Worm (Caenorhabditis elegans): Measurements from ENCODE around the gene B0303.7.

- TF ChIP-seq jun-1 (tag; optimal IDR thresholded peaks at IDR 0.05): no peak
- TF ChIP-seq nhr-6 (tag; optimal IDR thresholded peaks at IDR 0.05): no peak
- no peak for TF ChIP-seq ctbp-1 (GFP tag; IDR thresholded peaks at IDR 0.05)
- no peak for TF ChIP-seq unc-62 (GFP tag; optimal IDR thresholded peaks at IDR 0.05 in 1 of 2)
- TF ChIP-seq unc-62 (tag; optimal IDR thresholded peaks at IDR 0.05): no peak
These were observed 19.5 kb downstream of the B0303.7 start for ce11 chrIII:8712968-8713367.

Measured in whole organism, L4 larva.